Fruit fly (Drosophila melanogaster) whole organism, embryonic: Measurements from ENCODE around the gene heix.

ENCODE experiments used
- Aef1 ChIP-seq: fragments of 200-800 bp; sonication (Bioruptor generic); IDR thresholded peaks from 3 replicates; pipeline ENCODE4 v1.3.6; 2022; ENCODE audit warnings: missing biosample characterization, missing genetic modification characterization
- Bgb ChIP-seq: fragments of 200-800 bp; sonication (Bioruptor generic); IDR thresholded peaks from 2 replicates; pipeline ENCODE4 v1.3.6; 2022; ENCODE audit warnings: missing biosample characterization, missing genetic modification characterization; ENCODE audit not compliant: partially characterized antibody
- CG10267 ChIP-seq: fragments of 200-800 bp; sonication (Bioruptor generic); optimal IDR thresholded peaks from 2 replicates; lab custom pipeline; 2018; ENCODE audit warnings: missing biosample characterization, mild to moderate bottlenecking, missing genetic modification characterization, moderate library complexity
- CG10565 ChIP-seq: fragments of 200-800 bp; sonication (Bioruptor generic); optimal IDR thresholded peaks from 3 replicates; lab custom pipeline; 2016; ENCODE audit warnings: missing biosample characterization, mild to moderate bottlenecking, missing genetic modification characterization
- CG11504 ChIP-seq: fragments of 200-800 bp; sonication (Bioruptor generic); optimal IDR thresholded peaks from 3 replicates; lab custom pipeline; 2019; ENCODE audit warnings: missing biosample characterization, mild to moderate bottlenecking, missing genetic modification characterization, moderate library complexity
- CG1529 ChIP-seq: fragments of 200-800 bp; sonication (Bioruptor generic); optimal IDR thresholded peaks from 3 replicates; lab custom pipeline; 2018; ENCODE audit warnings: missing biosample characterization, missing genetic modification characterization
- CG16813 ChIP-seq: fragments of 200-800 bp; sonication (Bioruptor generic); IDR thresholded peaks from 3 replicates; pipeline ENCODE4 v1.3.6; 2022; ENCODE audit warnings: missing biosample characterization, missing genetic modification characterization; ENCODE audit not compliant: partially characterized antibody
- CG16863 ChIP-seq: fragments of 200-800 bp; sonication (Bioruptor generic); optimal IDR thresholded peaks from 3 replicates; lab custom pipeline; 2016; ENCODE audit warnings: missing biosample characterization, missing genetic modification characterization
- CG17186 ChIP-seq: fragments of 200-800 bp; sonication (Bioruptor generic); optimal IDR thresholded peaks from 3 replicates; lab custom pipeline; 2017; ENCODE audit warnings: missing biosample characterization, missing genetic modification reagents, missing genetic modification characterization
- CG17912 ChIP-seq: fragments of 200-800 bp; sonication (Bioruptor generic); optimal IDR thresholded peaks from 2 replicates; lab custom pipeline; 2018; ENCODE audit warnings: missing biosample characterization, mild to moderate bottlenecking, missing genetic modification characterization
- CG31388 ChIP-seq: fragments of 200-800 bp; sonication (Bioruptor generic); optimal IDR thresholded peaks from 2 replicates; lab custom pipeline; 2016; ENCODE audit warnings: missing biosample characterization, missing genetic modification characterization
- CG34422 ChIP-seq: fragments of 200-800 bp; sonication (Bioruptor generic); IDR thresholded peaks from 3 replicates; pipeline ENCODE4 v1.3.6; 2022; ENCODE audit warnings: missing biosample characterization, missing genetic modification characterization
- CG3838 ChIP-seq: fragments of 200-800 bp; sonication (Bioruptor generic); optimal IDR thresholded peaks from 3 replicates; lab custom pipeline; 2016; ENCODE audit warnings: missing biosample characterization, missing genetic modification characterization
- CG43689 ChIP-seq: fragments of 200-800 bp; sonication (Bioruptor generic); IDR thresholded peaks from 2 replicates; pipeline ENCODE4 v1.3.6; 2022; ENCODE audit warnings: missing biosample characterization, missing genetic modification characterization
- CG5180 ChIP-seq: fragments of 200-800 bp; sonication (Bioruptor generic); optimal IDR thresholded peaks from 3 replicates; lab custom pipeline; 2017; ENCODE audit warnings: missing biosample characterization, missing genetic modification characterization, mild to moderate bottlenecking, moderate library complexity, missing genetic modification reagents
- CG6791 ChIP-seq: fragments of 200-800 bp; sonication (Bioruptor generic); IDR thresholded peaks from 3 replicates; pipeline ENCODE4 v1.3.6; 2022; ENCODE audit warnings: missing biosample characterization, missing genetic modification characterization; ENCODE audit not compliant: partially characterized antibody
- CG7372 ChIP-seq: fragments of 200-800 bp; sonication (Bioruptor generic); IDR thresholded peaks from 2 replicates; pipeline ENCODE4 v1.3.6; 2022; ENCODE audit warnings: missing biosample characterization, missing genetic modification characterization
- CG7963 ChIP-seq: fragments of 200-800 bp; sonication (Bioruptor generic); IDR thresholded peaks from 3 replicates; pipeline ENCODE4 v1.3.6; 2022; ENCODE audit warnings: missing biosample characterization, missing genetic modification characterization; ENCODE audit not compliant: partially characterized antibody
- CG9932 ChIP-seq: fragments of 200-800 bp; sonication (Bioruptor generic); IDR thresholded peaks from 2 replicates; pipeline ENCODE4 v1.3.6; 2022; ENCODE audit warnings: missing biosample characterization, missing genetic modification characterization
- Dll ChIP-seq: fragments of 200-800 bp; sonication (Bioruptor generic); IDR thresholded peaks from 4 replicates; pipeline ENCODE4 v1.3.6; 2022; ENCODE audit warnings: missing biosample characterization, missing genetic modification characterization; ENCODE audit not compliant: partially characterized antibody
- Ets65A ChIP-seq: fragments of 200-800 bp; sonication (Bioruptor generic); peaks from one replicate; lab custom pipeline; 2016; ENCODE audit warnings: missing biosample characterization, missing genetic modification characterization
- GATAe ChIP-seq: fragments of 200-800 bp; sonication (Bioruptor generic); conservative IDR thresholded peaks from 2 replicates; pipeline ENCODE4 v1.3.6; 2022; ENCODE audit warnings: missing biosample characterization, missing genetic modification characterization
- H15 ChIP-seq: fragments of 200-800 bp; sonication (Bioruptor generic); IDR thresholded peaks from 3 replicates; pipeline ENCODE4 v1.3.6; 2022; ENCODE audit warnings: missing biosample characterization, missing genetic modification characterization
- HLH3B ChIP-seq: fragments of 200-800 bp; sonication (Bioruptor generic); IDR thresholded peaks from 2 replicates; pipeline ENCODE4 v1.3.6; 2022; ENCODE audit warnings: missing biosample characterization, missing genetic modification characterization
- Hr51 ChIP-seq, 2 experiments: fragments of 200-800 bp; sonication (Bioruptor generic); optimal IDR thresholded peaks; 2 replicates in 1 of 2; 3 replicates in 1 of 2; lab custom pipeline; 2016 to 2018; ENCODE audit warnings: missing biosample characterization in 2 of 2, missing genetic modification characterization in 2 of 2, mild to moderate bottlenecking in 1 of 2, moderate library complexity in 1 of 2
- MBD-R2 ChIP-seq: fragments of 200-800 bp; sonication (Bioruptor generic); IDR thresholded peaks from 2 replicates; pipeline ENCODE4 v1.3.6; 2022; ENCODE audit warnings: missing biosample characterization, missing genetic modification characterization
- NC2α ChIP-seq: fragments of 200-800 bp; sonication (Bioruptor generic); optimal IDR thresholded peaks from 2 replicates; lab custom pipeline; 2016; ENCODE audit warnings: missing biosample characterization, missing genetic modification characterization
- Sin3A ChIP-seq: fragments of >200 bp; optimal IDR thresholded peaks from 2 replicates; lab custom pipeline; 2018
- Sox102F ChIP-seq: fragments of 200-800 bp; sonication (Bioruptor generic); optimal IDR thresholded peaks from 2 replicates; lab custom pipeline; 2018; ENCODE audit warnings: missing biosample characterization, mild to moderate bottlenecking, missing genetic modification characterization, moderate library complexity
- Tbp ChIP-seq: fragments of >200 bp; optimal IDR thresholded peaks from 2 replicates; lab custom pipeline; 2018; ENCODE audit warnings: missing biosample characterization, missing genetic modification characterization
- abd-A ChIP-seq: fragments of 200-800 bp; sonication (Bioruptor generic); optimal IDR thresholded peaks from 3 replicates; lab custom pipeline; 2019; ENCODE audit warnings: missing biosample characterization, mild to moderate bottlenecking, missing genetic modification characterization, moderate library complexity
- cg ChIP-seq: fragments of 200-800 bp; sonication (Bioruptor generic); optimal IDR thresholded peaks from 3 replicates; lab custom pipeline; 2019; ENCODE audit warnings: missing biosample characterization, mild to moderate bottlenecking, missing genetic modification characterization, moderate library complexity
- croc ChIP-seq: fragments of 200-800 bp; sonication (Bioruptor generic); conservative IDR thresholded peaks from 3 replicates; pipeline ENCODE4 v1.3.6; 2022; ENCODE audit warnings: missing biosample characterization, missing genetic modification characterization
- dmrt11E ChIP-seq: fragments of 200-800 bp; sonication (Bioruptor generic); optimal IDR thresholded peaks from 3 replicates; lab custom pipeline; 2018; ENCODE audit warnings: missing biosample characterization, mild to moderate bottlenecking, missing genetic modification characterization, moderate library complexity
- h ChIP-seq: fragments of >200 bp; optimal IDR thresholded peaks from 2 replicates; lab custom pipeline; 2017
- jing ChIP-seq: fragments of 200-800 bp; sonication (Bioruptor generic); optimal IDR thresholded peaks from 2 replicates; lab custom pipeline; 2018; ENCODE audit warnings: missing biosample characterization, mild to moderate bottlenecking, missing genetic modification characterization
- lov ChIP-seq, 2 experiments: fragments of 200-800 bp in 1 of 2; fragments of >200 bp in 1 of 2; sonication (Bioruptor generic) in 1 of 2; IDR thresholded peaks in 1 of 2; optimal IDR thresholded peaks in 1 of 2; 2 replicates in 1 of 2; 3 replicates in 1 of 2; pipeline versions ENCODE4 v1.3.6 to Lab custom; 2017 to 2022; ENCODE audit warnings: missing biosample characterization in 1 of 2, missing genetic modification characterization in 1 of 2
- nmo ChIP-seq: fragments of 200-800 bp; sonication (Bioruptor generic); optimal IDR thresholded peaks from 2 replicates; lab custom pipeline; 2018; ENCODE audit warnings: missing biosample characterization, mild to moderate bottlenecking, missing genetic modification characterization, moderate library complexity
- nom ChIP-seq: fragments of 200-800 bp; sonication (Bioruptor generic); optimal IDR thresholded peaks from 2 replicates; lab custom pipeline; 2017; ENCODE audit warnings: missing biosample characterization, missing genetic modification characterization, mild to moderate bottlenecking, moderate library complexity, missing genetic modification reagents
- org-1 ChIP-seq: fragments of 200-800 bp; sonication (Bioruptor generic); optimal IDR thresholded peaks from 2 replicates; lab custom pipeline; 2017; ENCODE audit warnings: missing biosample characterization, missing genetic modification characterization
- repo ChIP-seq: fragments of 200-800 bp; sonication (Bioruptor generic); optimal IDR thresholded peaks from 2 replicates; lab custom pipeline; 2016; ENCODE audit warnings: missing biosample characterization, missing genetic modification characterization
- sc ChIP-seq, 3 experiments: fragments of >200 bp in 2 of 3; fragments of 200-800 bp in 1 of 3; sonication (Bioruptor generic) in 1 of 3; optimal IDR thresholded peaks; 2 replicates in 2 of 3; 3 replicates in 1 of 3; lab custom pipeline; 2017; ENCODE audit warnings: mild to moderate bottlenecking in 1 of 3, missing biosample characterization in 1 of 3, missing genetic modification characterization in 1 of 3, missing genetic modification reagents in 1 of 3
- seq ChIP-seq: fragments of 200-800 bp; sonication (Bioruptor generic); IDR thresholded peaks from 2 replicates; pipeline ENCODE4 v1.3.6; 2022; ENCODE audit warnings: missing biosample characterization, missing genetic modification characterization
- shn ChIP-seq: fragments of 200-800 bp; sonication (Bioruptor generic); optimal IDR thresholded peaks from 3 replicates; lab custom pipeline; 2016; ENCODE audit warnings: missing biosample characterization, missing genetic modification characterization
- sim ChIP-seq: fragments of 200-800 bp; sonication (Bioruptor generic); IDR thresholded peaks from 2 replicates; pipeline ENCODE4 v1.3.6; 2022; ENCODE audit warnings: missing biosample characterization, missing genetic modification characterization
- tup ChIP-seq: fragments of 200-800 bp; sonication (Bioruptor generic); optimal IDR thresholded peaks from 2 replicates; lab custom pipeline; 2016; ENCODE audit warnings: missing biosample characterization, mild to moderate bottlenecking, missing genetic modification characterization, moderate library complexity
- unc-4 ChIP-seq: fragments of 200-800 bp; sonication (Bioruptor generic); IDR thresholded peaks from 2 replicates; pipeline ENCODE4 v1.3.6; 2022; ENCODE audit warnings: missing biosample characterization, missing genetic modification characterization; ENCODE audit not compliant: partially characterized antibody
- yki ChIP-seq: fragments of >200 bp; optimal IDR thresholded peaks from 3 replicates; lab custom pipeline; 2018
- zfh2 ChIP-seq: fragments of 200-800 bp; sonication (Bioruptor generic); optimal IDR thresholded peaks from 2 replicates; lab custom pipeline; 2016; ENCODE audit warnings: missing biosample characterization, missing genetic modification characterization

heix gene

dm6 chr2L:16269232-16270134 lies 30.2 kb downstream of the heix start (continued):
- TF ChIP-seq CG3838 (GFP tag; lab: Kevin White, UChicago) (peak; percentile 99), CG31388 (GFP tag; lab: Kevin White, UChicago) (no peak), Hr51 (GFP tag; optimal IDR thresholded peaks at IDR 0.05; lab: Kevin White, UChicago) (peak in 1 of 2 experiments; percentile 67), Aef1 (no peak), CG16813 (GFP tag; lab: Robert Waterston, UW) (no peak), croc (GFP tag; lab: Robert Waterston, UW) (no peak), lov (optimal IDR thresholded peaks at IDR 0.05; lab: Kevin White, UChicago) (no peak), lov (GFP tag; IDR thresholded peaks at IDR 0.05; lab: Robert Waterston, UW) (no peak), Sin3A (lab: Kevin White, UChicago) (no peak), h (lab: Kevin White, UChicago) (no peak), MBD-R2 (GFP tag; lab: Robert Waterston, UW) (no peak), Tbp (GFP tag; lab: Kevin White, UChicago) (no peak), yki (lab: Kevin White, UChicago) (peak; percentile 46), jing (GFP tag; lab: Kevin White, UChicago) (no peak), tup (GFP tag; lab: Kevin White, UChicago) (no peak), abd-A (peak; percentile 94), GATAe (GFP tag; lab: Robert Waterston, UW) (no peak), seq (GFP tag; lab: Robert Waterston, UW) (no peak), nmo (GFP tag; lab: Kevin White, UChicago) (no peak), H15 (GFP tag; lab: Robert Waterston, UW) (no peak), CG17912 (GFP tag; lab: Kevin White, UChicago) (peak; percentile 92), CG34422 (GFP tag; lab: Robert Waterston, UW) (no peak), sim (GFP tag; lab: Robert Waterston, UW) (no peak), CG9932 (no peak), dmrt11E (tag; lab: Kevin White, UChicago) (no peak), CG17186 (GFP tag; lab: Kevin White, UChicago) (peak; percentile 32), repo (GFP tag; lab: Kevin White, UChicago) (peak; percentile 21), CG11504 (tag; lab: Kevin White, UChicago) (peak; percentile 100), cg (GFP tag; lab: Kevin White, UChicago) (peak; percentile 67), nom (GFP tag; lab: Kevin White, UChicago) (peak; percentile 88), CG16863 (GFP tag; lab: Kevin White, UChicago) (peak; percentile 28), CG5180 (peak; percentile 98), CG7372 (GFP tag; lab: Robert Waterston, UW) (no peak), CG10565 (GFP tag; lab: Kevin White, UChicago) (no peak), unc-4 (no peak), CG6791 (no peak), sc (optimal IDR thresholded peaks at IDR 0.05; lab: Kevin White, UChicago) (no peak), sc (GFP tag; optimal IDR thresholded peaks at IDR 0.05; lab: Kevin White, UChicago) (peak; percentile 42), HLH3B (GFP tag; lab: Robert Waterston, UW) (no peak), Dll (GFP tag; lab: Robert Waterston, UW) (no peak), Sox102F (GFP tag; lab: Kevin White, UChicago) (no peak), NC2α (GFP tag; lab: Kevin White, UChicago) (peak; percentile 27), shn (GFP tag; lab: Kevin White, UChicago) (no peak), Bgb (no peak), Ets65A (GFP tag; lab: Kevin White, UChicago) (no peak), org-1 (GFP tag; lab: Kevin White, UChicago) (peak; percentile 64), CG1529 (GFP tag; lab: Kevin White, UChicago) (peak; percentile 71), CG10267 (tag; lab: Kevin White, UChicago) (peak; percentile 64), CG7963 (GFP tag; lab: Robert Waterston, UW) (no peak), CG43689 (GFP tag; lab: Robert Waterston, UW) (no peak), zfh2 (GFP tag; lab: Kevin White, UChicago) (no peak)
